Worm (Caenorhabditis elegans): ENCODE measurements around the gene str-214.

str-214 gene

DNA sequence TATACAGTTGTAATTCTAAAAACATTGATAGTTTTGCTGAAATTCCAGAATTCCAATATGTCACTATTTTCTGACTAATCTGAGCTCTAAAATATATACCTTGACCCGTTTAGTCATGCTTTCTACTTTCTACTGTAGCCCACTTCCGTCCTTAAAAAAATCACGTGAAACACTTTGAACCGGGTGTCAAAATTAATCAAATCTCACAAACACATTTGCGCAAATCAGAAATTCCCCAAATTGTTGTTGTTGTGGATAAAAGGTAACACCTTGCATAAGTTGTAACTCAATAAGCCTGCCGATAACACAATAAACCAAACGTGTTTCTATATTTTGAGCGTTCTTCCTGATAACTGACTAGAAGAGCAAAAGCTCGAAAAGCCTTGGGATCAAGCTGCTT, 7.9 kb upstream of the str-214 start, which contains the start of gene srxa-7:
Gene srxa-7 (plus strand): TSS at position 301 of the 400 bp plus-strand sequence.
- TF ChIP-seq ceh-36 (tag; optimal IDR thresholded peaks at IDR 0.05) (no peak), ama-1 (optimal IDR thresholded peaks at IDR 0.05) (no peak), B0310.2 (tag; optimal IDR thresholded peaks at IDR 0.05) (no peak), tbx-37 (GFP tag; conservative IDR thresholded peaks at IDR 0.05) (no peak), ceh-13 (GFP tag; optimal IDR thresholded peaks at IDR 0.05) (no peak), flt-1 (GFP tag; IDR thresholded peaks at IDR 0.05) (no peak), hmbx-1 (tag; optimal IDR thresholded peaks at IDR 0.05) (no peak), sea-1 (GFP tag; conservative IDR thresholded peaks at IDR 0.05) (no peak), hnd-1 (tag; optimal IDR thresholded peaks at IDR 0.05) (no peak), F13C5.2 (tag; optimal IDR thresholded peaks at IDR 0.05) (no peak), scrt-1 (GFP tag; IDR thresholded peaks at IDR 0.05) (no peak), tbx-11 (GFP tag; IDR thresholded peaks at IDR 0.05) (no peak), aly-1 (tag; optimal IDR thresholded peaks at IDR 0.05) (no peak), ets-7 (tag; optimal IDR thresholded peaks at IDR 0.05) (no peak), pes-1 (GFP tag; IDR thresholded peaks at IDR 0.05) (no peak)

DNA sequence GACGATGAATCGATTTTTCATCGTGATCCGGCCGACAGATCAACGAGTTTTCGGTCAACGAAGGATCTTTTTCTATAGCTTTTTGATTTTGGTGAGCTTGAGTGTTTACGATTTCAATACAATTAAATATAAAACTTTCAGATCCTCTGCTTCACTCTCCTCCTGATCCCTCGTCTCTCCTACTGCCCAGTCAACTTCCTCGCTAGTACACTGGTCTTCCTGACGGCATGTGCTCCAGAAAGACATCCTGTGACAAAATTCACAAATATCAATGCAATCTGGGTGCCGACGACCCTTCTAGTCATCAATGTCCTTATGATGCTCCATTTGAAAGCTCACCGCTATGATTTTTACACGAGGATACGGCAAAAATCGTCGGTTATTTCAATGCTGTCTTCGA, 6.8 kb upstream of the str-214 start:
- TF ChIP-seq pes-1 (GFP tag; IDR thresholded peaks at IDR 0.05) (no peak), tbx-11 (GFP tag; IDR thresholded peaks at IDR 0.05) (no peak), ets-7 (tag; optimal IDR thresholded peaks at IDR 0.05) (no peak), B0310.2 (tag; optimal IDR thresholded peaks at IDR 0.05) (no peak), ceh-36 (tag; optimal IDR thresholded peaks at IDR 0.05) (no peak), aly-1 (tag; optimal IDR thresholded peaks at IDR 0.05) (no peak), hmbx-1 (tag; optimal IDR thresholded peaks at IDR 0.05) (no peak), hmg-4 (GFP tag; optimal IDR thresholded peaks at IDR 0.05) (no peak), flt-1 (GFP tag; IDR thresholded peaks at IDR 0.05) (no peak), ama-1 (optimal IDR thresholded peaks at IDR 0.05) (no peak), F13C5.2 (tag; optimal IDR thresholded peaks at IDR 0.05) (no peak), sea-1 (GFP tag; conservative IDR thresholded peaks at IDR 0.05) (no peak), tra-4 (tag; optimal IDR thresholded peaks at IDR 0.05) (no peak), hnd-1 (tag; optimal IDR thresholded peaks at IDR 0.05) (no peak), scrt-1 (GFP tag; IDR thresholded peaks at IDR 0.05) (no peak), ceh-13 (GFP tag; optimal IDR thresholded peaks at IDR 0.05) (no peak), tbx-37 (GFP tag; conservative IDR thresholded peaks at IDR 0.05) (no peak)

ce11 chrV:16309523-16309922, 5.6 kb upstream of the str-214 start, which contains the start of gene oac-7:
oac-7 (plus strand) TSS chrV:16309805.
- no peak for TF ChIP-seq sea-1 (GFP tag; conservative IDR thresholded peaks at IDR 0.05)

DNA sequence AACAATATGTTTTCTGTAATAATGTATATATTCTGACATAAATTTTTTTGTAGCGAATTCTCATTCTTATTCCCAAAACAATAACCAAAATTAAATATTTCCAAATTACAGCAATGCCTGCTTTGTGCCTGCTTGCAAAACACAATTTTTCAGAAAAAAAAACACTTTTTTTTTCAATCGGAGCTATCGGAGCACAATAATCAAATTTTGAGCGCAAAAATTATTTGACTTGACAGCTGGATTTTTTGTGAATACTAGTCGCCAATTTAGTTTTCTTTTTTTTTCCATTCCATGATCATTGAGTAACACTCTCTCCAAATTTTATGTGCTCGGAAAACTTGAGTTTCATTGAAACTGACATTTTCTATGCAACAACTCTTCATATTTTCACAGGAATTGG, 2.1 kb downstream of the str-214 start, which contains the start of gene srh-180:
Gene srh-180 (plus strand): TSS at position 301 of the 400 bp plus-strand sequence.
- TF ChIP-seq flt-1 (GFP tag; IDR thresholded peaks at IDR 0.05): no peak
- TF ChIP-seq B0310.2 (tag; optimal IDR thresholded peaks at IDR 0.05): no peak
- TF ChIP-seq pes-1 (GFP tag; IDR thresholded peaks at IDR 0.05): no peak
- no peak for TF ChIP-seq tbx-11 (GFP tag; IDR thresholded peaks at IDR 0.05)
- TF ChIP-seq hnd-1 (tag; optimal IDR thresholded peaks at IDR 0.05): no peak

DNA sequence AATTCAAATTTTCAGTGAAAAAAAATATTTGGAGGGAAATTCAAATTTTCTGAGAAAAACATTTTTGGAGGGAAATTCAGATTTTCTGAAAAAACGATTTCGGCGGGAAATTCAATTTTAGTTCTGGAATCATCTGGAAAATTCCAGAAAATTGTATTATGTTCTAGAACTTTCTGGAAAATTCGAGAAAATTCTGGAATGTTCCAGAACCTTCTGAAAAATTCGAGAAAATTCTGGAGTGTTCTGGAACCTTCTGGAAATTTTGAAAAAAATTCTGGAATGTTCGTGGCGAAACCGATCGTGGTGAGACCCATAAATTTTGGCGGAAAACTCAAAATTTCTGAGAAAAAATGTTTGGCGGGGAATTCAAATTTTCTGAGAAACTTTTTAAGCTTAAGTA, 7.1 kb downstream of the str-214 start:
- TF ChIP-seq aly-1 (tag; optimal IDR thresholded peaks at IDR 0.05) (no peak), tra-4 (tag; optimal IDR thresholded peaks at IDR 0.05) (no peak), ama-1 (optimal IDR thresholded peaks at IDR 0.05) (no peak), flt-1 (GFP tag; IDR thresholded peaks at IDR 0.05) (no peak), pes-1 (GFP tag; IDR thresholded peaks at IDR 0.05) (no peak), ceh-36 (tag; optimal IDR thresholded peaks at IDR 0.05) (no peak), B0310.2 (tag; optimal IDR thresholded peaks at IDR 0.05) (no peak), F13C5.2 (tag; optimal IDR thresholded peaks at IDR 0.05) (no peak), ceh-13 (GFP tag; optimal IDR thresholded peaks at IDR 0.05) (no peak), tbx-37 (GFP tag; conservative IDR thresholded peaks at IDR 0.05) (no peak), hmbx-1 (tag; optimal IDR thresholded peaks at IDR 0.05) (no peak), scrt-1 (GFP tag; IDR thresholded peaks at IDR 0.05) (no peak)

DNA sequence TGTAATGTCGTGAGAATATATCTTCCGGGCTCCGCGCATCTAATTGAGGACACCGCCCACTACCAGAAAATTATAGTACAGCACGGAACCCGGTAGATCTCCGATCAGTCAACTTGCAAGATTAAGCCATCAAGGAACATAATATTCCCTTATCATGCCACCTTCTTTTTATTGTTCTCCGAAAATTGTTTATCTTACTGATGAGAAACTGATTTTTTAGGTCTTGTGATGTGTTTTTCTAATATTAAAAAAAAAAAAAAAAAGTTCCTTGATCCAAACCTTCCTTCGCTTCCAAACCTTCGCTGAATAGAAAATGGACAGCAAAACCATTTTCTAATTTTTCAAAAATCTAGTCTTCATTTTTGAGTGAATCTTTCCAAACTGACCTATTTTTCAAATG, 13.7 kb downstream of the str-214 start, which contains the start of gene F57G8.7:
Gene F57G8.7 (plus strand): TSS at position 301 of the 400 bp plus-strand sequence.
- TF ChIP-seq B0310.2 (tag; optimal IDR thresholded peaks at IDR 0.05): no peak
- TF ChIP-seq tbx-37 (GFP tag; conservative IDR thresholded peaks at IDR 0.05): no peak
- TF ChIP-seq ceh-13 (GFP tag; optimal IDR thresholded peaks at IDR 0.05): no peak

DNA sequence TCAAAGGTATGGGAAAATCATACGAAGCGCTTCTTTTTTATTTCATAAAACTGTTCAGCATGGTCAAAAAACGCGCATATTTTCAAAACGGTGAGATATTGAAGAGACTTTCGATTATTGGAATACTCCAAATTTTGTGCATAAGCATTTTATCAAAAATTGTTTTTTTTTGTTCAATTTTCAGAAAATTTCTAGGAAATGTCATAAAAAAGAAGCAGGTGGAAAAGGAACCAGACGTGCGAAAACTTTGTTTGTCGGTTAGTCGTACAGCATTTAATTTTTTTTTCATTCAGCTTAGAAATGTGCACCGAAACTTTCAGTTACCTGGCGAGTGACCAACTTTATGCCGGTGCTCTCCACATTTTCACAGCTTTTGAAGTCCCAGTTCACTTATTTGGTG, 18.3 kb downstream of the str-214 start, which contains the start of gene srh-167:
Gene srh-167 (plus strand): TSS at position 301 of the 400 bp plus-strand sequence.
- no peak for TF ChIP-seq hmg-4 (GFP tag; optimal IDR thresholded peaks at IDR 0.05)

ce11 chrV:16336326-16336725, 21.2 kb downstream of the str-214 start, which contains the start of gene srw-87:
srw-87 (plus strand) TSS chrV:16336626.
- no peak for TF ChIP-seq hnd-1 (tag; optimal IDR thresholded peaks at IDR 0.05)
- TF ChIP-seq hmbx-1 (tag; optimal IDR thresholded peaks at IDR 0.05): no peak
- TF ChIP-seq ets-7 (tag; optimal IDR thresholded peaks at IDR 0.05): no peak
- no peak for TF ChIP-seq ceh-36 (tag; optimal IDR thresholded peaks at IDR 0.05)
- no peak for TF ChIP-seq tbx-11 (GFP tag; IDR thresholded peaks at IDR 0.05)
- no peak for TF ChIP-seq sea-1 (GFP tag; conservative IDR thresholded peaks at IDR 0.05)
- no peak for TF ChIP-seq ceh-13 (GFP tag; optimal IDR thresholded peaks at IDR 0.05)
- no peak for TF ChIP-seq tra-4 (tag; optimal IDR thresholded peaks at IDR 0.05)
- no peak for TF ChIP-seq hmg-4 (GFP tag; optimal IDR thresholded peaks at IDR 0.05)
- TF ChIP-seq tbx-37 (GFP tag; conservative IDR thresholded peaks at IDR 0.05): no peak
- TF ChIP-seq ama-1 (optimal IDR thresholded peaks at IDR 0.05): no peak
- no peak for TF ChIP-seq scrt-1 (GFP tag; IDR thresholded peaks at IDR 0.05)
- no peak for TF ChIP-seq aly-1 (tag; optimal IDR thresholded peaks at IDR 0.05)
- TF ChIP-seq flt-1 (GFP tag; IDR thresholded peaks at IDR 0.05): no peak
- TF ChIP-seq F13C5.2 (tag; optimal IDR thresholded peaks at IDR 0.05): no peak
- TF ChIP-seq pes-1 (GFP tag; IDR thresholded peaks at IDR 0.05): no peak
- TF ChIP-seq B0310.2 (tag; optimal IDR thresholded peaks at IDR 0.05): no peak
